Worm (Caenorhabditis elegans): ENCODE measurements around the gene C38C3.4.

Gene C38C3.4

DNA sequence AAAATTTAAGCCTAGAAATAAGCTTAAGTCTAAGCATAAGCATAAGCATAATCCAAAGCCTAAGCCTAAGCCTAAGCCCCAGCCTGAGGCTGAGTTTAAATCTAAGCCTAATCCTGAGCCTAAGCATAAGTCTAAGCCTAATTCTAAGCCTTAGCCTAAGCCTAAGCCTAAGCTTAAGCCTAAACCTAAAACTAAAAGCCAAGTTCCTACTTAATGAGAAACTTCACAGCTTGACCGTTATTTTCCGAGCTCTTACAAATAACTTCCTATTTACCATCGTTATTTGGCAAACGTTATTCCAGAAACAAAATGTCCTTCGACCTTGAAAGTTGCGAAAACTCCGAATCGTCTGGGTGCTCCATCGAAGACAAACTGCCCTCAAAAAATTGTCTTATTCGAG is at the start of gene C38C3.4:
Gene C38C3.4, plus strand, starts transcription at position 301 of the 400 bp plus-strand sequence.
- TF ChIP-seq ceh-16 (tag; optimal IDR thresholded peaks at IDR 0.05) = no peak

ce11 chrV:1432500-1433418 is 49.1 kb upstream of the C38C3.4 start:
- TF ChIP-seq gmeb-1 (tag; optimal IDR thresholded peaks at IDR 0.05) (peak; percentile 98), ceh-82 (tag; optimal IDR thresholded peaks at IDR 0.05) (no peak), ceh-16 (tag; optimal IDR thresholded peaks at IDR 0.05) (no peak), sma-3 (GFP tag; optimal IDR thresholded peaks at IDR 0.05) (no peak), nhr-6 (tag; optimal IDR thresholded peaks at IDR 0.05) (no peak), fos-1 (tag; optimal IDR thresholded peaks at IDR 0.05) (peak; percentile 18), nhr-11 (tag; optimal IDR thresholded peaks at IDR 0.05) (no peak), blmp-1 (tag; optimal IDR thresholded peaks at IDR 0.05; ENCODE audit: insufficient read depth) (no peak), ama-1 (optimal IDR thresholded peaks at IDR 0.05) (no peak), nhr-77 (tag; optimal IDR thresholded peaks at IDR 0.05) (no peak)

DNA sequence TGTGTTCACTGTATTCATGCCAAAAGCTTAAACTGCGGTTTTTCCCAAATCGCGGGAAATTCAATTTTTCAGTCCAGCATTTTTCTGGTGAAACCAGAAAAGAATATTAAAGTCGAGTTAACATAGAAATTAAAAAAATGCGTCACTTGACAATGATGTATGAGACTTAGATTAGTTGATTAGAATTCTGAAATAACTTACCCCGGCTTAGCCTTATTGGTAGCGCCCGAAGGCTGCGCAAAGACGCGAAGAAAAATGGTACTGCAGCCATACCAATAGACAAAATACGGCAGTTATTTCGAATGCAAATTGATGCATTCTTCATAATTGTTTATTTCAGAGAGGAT is 48.5 kb upstream of the C38C3.4 start:
- TF ChIP-seq nhr-129 (tag; optimal IDR thresholded peaks at IDR 0.05) (no peak), lin-13 (GFP tag; optimal IDR thresholded peaks at IDR 0.05) (no peak), egl-27 (tag; optimal IDR thresholded peaks at IDR 0.05) (no peak), ztf-1 (GFP tag; conservative IDR thresholded peaks at IDR 0.05) (no peak), unc-62 (GFP tag; optimal IDR thresholded peaks at IDR 0.05) (no peak), fos-1 (tag; optimal IDR thresholded peaks at IDR 0.05) (no peak), R02D3.7 (tag; optimal IDR thresholded peaks at IDR 0.05) (no peak), crh-2 (tag; optimal IDR thresholded peaks at IDR 0.05) (no peak)

- TF ChIP-seq gmeb-1 (tag; optimal IDR thresholded peaks at IDR 0.05) (peak; percentile 54), lin-13 (GFP tag; optimal IDR thresholded peaks at IDR 0.05) (no peak), F13H6.1 (tag; optimal IDR thresholded peaks at IDR 0.05) (no peak)
Observed at ce11 chrV:1434398-1434797, 47.4 kb upstream of the C38C3.4 start.

DNA sequence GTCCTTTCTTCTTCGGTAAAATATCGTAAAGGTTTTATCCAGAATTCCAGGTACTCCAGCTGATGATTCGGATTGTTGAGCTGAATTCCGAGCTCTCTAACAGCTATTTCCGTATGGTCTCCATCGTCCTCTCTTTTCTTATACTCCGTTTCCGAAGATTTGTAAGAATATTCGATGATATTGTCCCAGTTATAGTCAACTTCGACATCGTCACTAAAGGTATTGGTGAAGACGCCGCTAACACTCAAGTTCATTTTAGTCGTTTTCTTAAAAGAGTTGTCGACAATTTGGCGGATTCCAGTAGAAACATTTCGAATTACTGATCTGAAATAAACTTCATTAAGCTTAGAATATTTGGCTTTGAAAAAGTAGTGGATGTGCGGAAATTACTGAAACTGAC is 46.7 kb upstream of the C38C3.4 start:
- peak; percentile 13 for TF ChIP-seq gmeb-1 (tag; optimal IDR thresholded peaks at IDR 0.05)
- TF ChIP-seq nhr-23 (tag; optimal IDR thresholded peaks at IDR 0.05) = no peak

DNA sequence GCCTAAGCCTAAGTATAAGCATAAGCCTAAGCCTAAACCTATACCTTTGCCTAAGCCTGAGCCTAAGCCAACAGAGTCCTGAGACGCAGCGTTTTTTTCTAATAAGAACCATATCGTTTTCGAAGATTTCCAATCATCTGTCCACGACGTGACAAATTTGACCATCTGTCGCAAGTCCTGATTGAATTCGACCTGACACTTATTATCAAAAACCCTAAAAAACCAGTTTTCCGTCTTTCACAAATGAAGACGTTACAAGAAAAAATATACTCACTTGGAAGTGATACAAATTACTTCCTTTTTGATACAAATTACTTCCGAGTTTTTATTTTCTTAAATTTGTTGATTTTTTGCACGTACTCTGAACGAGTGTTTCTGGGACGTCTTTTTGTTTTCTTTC is 43.6 kb upstream of the C38C3.4 start:
- TF ChIP-seq nhr-25 (tag; optimal IDR thresholded peaks at IDR 0.05) (peak; percentile 10), unc-62 (GFP tag; optimal IDR thresholded peaks at IDR 0.05) (no peak)

- peak; percentile 16 for TF ChIP-seq gmeb-1 (tag; optimal IDR thresholded peaks at IDR 0.05)
- peak; percentile 41 for TF ChIP-seq sma-3 (GFP tag; optimal IDR thresholded peaks at IDR 0.05)
- no peak for TF ChIP-seq C34F6.9 (tag; optimal IDR thresholded peaks at IDR 0.05)
- TF ChIP-seq nhr-25 (tag; optimal IDR thresholded peaks at IDR 0.05) = peak; percentile 19
- TF ChIP-seq sma-9 (GFP tag; optimal IDR thresholded peaks at IDR 0.05) = peak; percentile 8
- no peak for TF ChIP-seq sma-9 (tag; optimal IDR thresholded peaks at IDR 0.05)
Observed at ce11 chrV:1438832-1439231, 43.0 kb upstream of the C38C3.4 start, which contains the start of gene R09B5.11. Gene R09B5.11, plus strand, starts transcription at chrV:1439205.

DNA sequence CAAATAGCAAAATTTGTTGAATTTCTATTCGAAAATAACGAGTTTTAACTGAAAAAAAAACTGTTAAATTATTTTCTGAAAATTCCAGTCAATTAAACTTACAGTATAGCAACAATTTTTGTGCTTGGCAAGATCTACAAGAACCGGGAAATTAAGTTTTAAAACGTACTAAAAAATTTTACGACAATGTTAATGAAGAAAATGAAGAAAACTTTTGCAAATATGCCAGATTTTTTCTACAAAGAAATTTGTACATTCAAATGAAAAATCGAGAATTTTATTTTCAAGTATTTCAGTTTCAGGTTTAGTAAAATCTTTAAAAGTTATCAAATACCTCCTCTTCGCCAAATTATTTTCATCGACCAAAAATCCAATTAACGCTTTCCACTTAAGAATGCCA is 39.8 kb upstream of the C38C3.4 start, which contains the start of gene cnc-11:
Gene cnc-11, plus strand, starts transcription at position 301 of the 400 bp plus-strand sequence.
- TF ChIP-seq alr-1 (tag; optimal IDR thresholded peaks at IDR 0.05) (no peak), nhr-77 (tag; optimal IDR thresholded peaks at IDR 0.05) (no peak), ztf-11 (tag; optimal IDR thresholded peaks at IDR 0.05) (no peak), sma-3 (GFP tag; optimal IDR thresholded peaks at IDR 0.05) (no peak), nhr-23 (tag; optimal IDR thresholded peaks at IDR 0.05) (no peak), zag-1 (tag; optimal IDR thresholded peaks at IDR 0.05) (no peak), sma-9 (GFP tag; optimal IDR thresholded peaks at IDR 0.05) (no peak), sma-9 (tag; optimal IDR thresholded peaks at IDR 0.05) (no peak), R02D3.7 (tag; optimal IDR thresholded peaks at IDR 0.05) (no peak), crh-2 (tag; optimal IDR thresholded peaks at IDR 0.05) (no peak), ceh-16 (tag; optimal IDR thresholded peaks at IDR 0.05) (no peak), sem-4 (tag; optimal IDR thresholded peaks at IDR 0.05) (no peak), gmeb-1 (tag; optimal IDR thresholded peaks at IDR 0.05) (no peak), nhr-21 (tag; optimal IDR thresholded peaks at IDR 0.05) (no peak), ama-1 (optimal IDR thresholded peaks at IDR 0.05) (no peak), lin-39 (tag; optimal IDR thresholded peaks at IDR 0.05) (no peak), lin-11 (tag; optimal IDR thresholded peaks at IDR 0.05) (no peak), lsy-2 (tag; optimal IDR thresholded peaks at IDR 0.05) (no peak)
